ENCODE assay signal across 6 fruit fly cellular contexts in the genomic region with DNA sequence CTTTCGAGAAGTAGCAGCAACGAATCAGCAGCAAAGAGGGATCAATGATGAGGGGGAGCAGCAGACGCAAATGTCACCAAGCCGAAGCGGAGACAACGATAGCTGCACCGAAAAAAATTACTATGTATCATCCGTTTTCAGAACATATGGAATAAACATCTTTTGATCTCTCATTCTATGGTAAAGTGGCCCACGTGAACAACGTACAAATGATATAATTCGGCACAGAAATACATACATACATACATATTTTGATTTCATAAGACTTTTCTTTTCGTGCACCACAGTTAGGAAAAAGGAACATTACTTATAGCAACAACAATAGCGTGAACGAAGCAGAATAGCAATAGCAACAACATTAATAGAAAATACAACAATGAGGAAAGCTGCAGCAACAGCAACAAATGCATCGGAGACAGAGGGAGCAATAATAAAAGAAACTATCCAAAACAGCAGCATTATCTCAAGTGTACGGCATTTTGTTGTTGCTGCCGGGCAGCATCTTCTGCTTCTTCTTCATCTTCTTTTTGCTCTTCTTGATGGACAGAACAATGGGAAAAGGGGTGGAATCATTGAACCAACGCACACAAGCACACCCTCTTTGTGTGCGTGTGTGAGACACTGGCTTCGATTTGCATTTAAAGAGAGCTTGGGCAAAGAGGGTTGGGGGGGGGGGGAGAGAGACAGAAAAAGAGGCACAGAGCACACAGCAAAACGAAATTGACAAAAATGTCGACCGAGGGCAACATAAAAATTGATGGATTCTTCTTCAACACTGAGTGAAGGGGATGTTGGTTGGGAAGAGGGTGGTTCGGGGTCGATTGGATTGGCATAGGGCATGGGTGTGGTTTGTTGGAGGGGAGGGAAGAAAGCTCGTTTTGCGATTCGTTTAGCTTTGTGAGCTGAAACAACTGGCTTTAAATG.
TF ChIP-seq lines count a peak whose summit lies in the region.

No protein-coding gene starts in this region.

- no peak for TF ChIP-seq CTCF in whole organism, embryonic (GFP tag; optimal IDR thresholded peaks at IDR 0.05; lab: Kevin White, UChicago)

TF ChIP-seq in whole organism, 6 proteins besides CTCF, POLR2A, EP300 and RAD21:
- TF ChIP-seq usp (GFP tag; optimal IDR thresholded peaks at IDR 0.05; lab: Kevin White, UChicago) (no peak), EcR (GFP tag; optimal IDR thresholded peaks at IDR 0.05; lab: Kevin White, UChicago) (peak in 1 of 2 experiments; percentile 26), pan (optimal IDR thresholded peaks at IDR 0.05; lab: Kevin White, UChicago) (no peak), CG8478 (optimal IDR thresholded peaks at IDR 0.05; lab: Kevin White, UChicago) (no peak), psq (optimal IDR thresholded peaks at IDR 0.05; lab: Kevin White, UChicago) (no peak), Dll (optimal IDR thresholded peaks at IDR 0.05; lab: Kevin White, UChicago) (peak; percentile 6)

TF ChIP-seq in whole organism, adult, 20 proteins besides CTCF, POLR2A, EP300 and RAD21:
- peak; percentile 36 for TF ChIP-seq pad (GFP tag; optimal IDR thresholded peaks at IDR 0.05; lab: Kevin White, UChicago)
- TF ChIP-seq bab1 (GFP tag; optimal IDR thresholded peaks at IDR 0.05; lab: Kevin White, UChicago), result peak; percentile 8
- TF ChIP-seq Hr96 (GFP tag; optimal IDR thresholded peaks at IDR 0.05; lab: Kevin White, UChicago), result no peak

TF ChIP-seq in whole organism, embryonic, 481 proteins besides CTCF, POLR2A, EP300 and RAD21 (continues in another document):
- no peak for TF ChIP-seq CG3163 (GFP tag; optimal IDR thresholded peaks at IDR 0.05; lab: Kevin White, UChicago)
- no peak for TF ChIP-seq HmgZ (tag; optimal IDR thresholded peaks at IDR 0.05; lab: Kevin White, UChicago)
- TF ChIP-seq crol (GFP tag; IDR thresholded peaks at IDR 0.05; lab: Robert Waterston, UW), result peak; percentile 89
- TF ChIP-seq cas (GFP tag; IDR thresholded peaks at IDR 0.05; lab: Robert Waterston, UW), result no peak
- TF ChIP-seq pho (GFP tag; optimal IDR thresholded peaks at IDR 0.05; lab: Kevin White, UChicago), result no peak
- TF ChIP-seq Chrac-16 (GFP tag; optimal IDR thresholded peaks at IDR 0.05; lab: Kevin White, UChicago), result peak; percentile 71
- TF ChIP-seq CG12744 (GFP tag; optimal IDR thresholded peaks at IDR 0.05; lab: Kevin White, UChicago), result no peak
- TF ChIP-seq Rx (GFP tag; IDR thresholded peaks at IDR 0.05; lab: Robert Waterston, UW), result no peak
- TF ChIP-seq E2f2 (GFP tag; IDR thresholded peaks at IDR 0.05; lab: Robert Waterston, UW), result 0 out of 2 replicates have a peak, but pooled peaks have one; percentile 38
- no peak for TF ChIP-seq Dp (GFP tag; optimal IDR thresholded peaks at IDR 0.05; lab: Kevin White, UChicago)
- no peak for TF ChIP-seq CG17568 (GFP tag; optimal IDR thresholded peaks at IDR 0.05; lab: Kevin White, UChicago)
- TF ChIP-seq Opbp (GFP tag; IDR thresholded peaks at IDR 0.05; lab: Robert Waterston, UW; ENCODE audit: partially characterized antibody), result 0 out of 3 replicates have a peak, but pooled peaks have one; percentile 1
- TF ChIP-seq eve (GFP tag; optimal IDR thresholded peaks at IDR 0.05; lab: Kevin White, UChicago), result peak; percentile 43 to 81
- TF ChIP-seq Atf-2 (GFP tag; optimal IDR thresholded peaks at IDR 0.05; lab: Kevin White, UChicago), result peak; percentile 78
- TF ChIP-seq scrt (GFP tag; optimal IDR thresholded peaks at IDR 0.05; lab: Kevin White, UChicago), result no peak
- TF ChIP-seq dpn (GFP tag; optimal IDR thresholded peaks at IDR 0.05; lab: Kevin White, UChicago), result peak; percentile 56 to 71
- peak; percentile 65 for TF ChIP-seq croc (GFP tag; conservative IDR thresholded peaks at IDR 0.05; lab: Robert Waterston, UW)

TF ChIP-seq in whole organism, prepupa, 60 proteins besides CTCF, POLR2A, EP300 and RAD21 (continues in another document):
- TF ChIP-seq cyc (GFP tag; optimal IDR thresholded peaks at IDR 0.05; lab: Kevin White, UChicago) (peak; percentile 49), Eip78C (GFP tag; lab: Kevin White, UChicago) (peak; percentile 92), CG7368 (GFP tag; optimal IDR thresholded peaks at IDR 0.05; lab: Kevin White, UChicago) (peak; percentile 56), CG3919 (GFP tag; optimal IDR thresholded peaks at IDR 0.05; lab: Kevin White, UChicago) (peak; percentile 79), CG10669 (GFP tag; optimal IDR thresholded peaks at IDR 0.05; lab: Kevin White, UChicago) (peak; percentile 74), CG6163 (GFP tag; IDR thresholded peaks at IDR 0.05; lab: Robert Waterston, UW) (peak; percentile 76), esn (GFP tag; optimal IDR thresholded peaks at IDR 0.05; lab: Kevin White, UChicago) (peak; percentile 57), CG32006 (GFP tag; optimal IDR thresholded peaks at IDR 0.05; lab: Kevin White, UChicago) (peak; percentile 86), CG8119 (GFP tag; IDR thresholded peaks at IDR 0.05; lab: Robert Waterston, UW) (peak; percentile 78), Eip75B (GFP tag; optimal IDR thresholded peaks at IDR 0.05; lab: Kevin White, UChicago) (peak; percentile 76), CG6276 (GFP tag; optimal IDR thresholded peaks at IDR 0.05; lab: Kevin White, UChicago) (peak; percentile 58), Blimp-1 (GFP tag; optimal IDR thresholded peaks at IDR 0.05; lab: Kevin White, UChicago) (no peak), CG8319 (GFP tag; optimal IDR thresholded peaks at IDR 0.05; lab: Kevin White, UChicago) (no peak), fd59A (GFP tag; optimal IDR thresholded peaks at IDR 0.05; lab: Kevin White, UChicago) (peak; percentile 75), lz (GFP tag; optimal IDR thresholded peaks at IDR 0.05; lab: Kevin White, UChicago) (peak; percentile 46), topi (GFP tag; optimal IDR thresholded peaks at IDR 0.05; lab: Kevin White, UChicago) (peak; percentile 58), OdsH (GFP tag; optimal IDR thresholded peaks at IDR 0.05; lab: Kevin White, UChicago) (peak; percentile 74), fd85E (GFP tag; optimal IDR thresholded peaks at IDR 0.05; lab: Kevin White, UChicago) (no peak)

TF ChIP-seq in whole organism, pupa, 21 proteins besides CTCF, POLR2A, EP300 and RAD21 (continues in another document):
- TF ChIP-seq CG12605 (GFP tag; IDR thresholded peaks at IDR 0.05; lab: Robert Waterston, UW), result peak; percentile 48; the same call in 1 of the 2 replicates
- TF ChIP-seq Ets98B (GFP tag; IDR thresholded peaks at IDR 0.05; lab: Robert Waterston, UW), result no peak; the same call in 1 of the 2 replicates
- peak; percentile 65 for TF ChIP-seq CG9948 (tag; optimal IDR thresholded peaks at IDR 0.05; lab: Kevin White, UChicago)
- TF ChIP-seq EcR (GFP tag; optimal IDR thresholded peaks at IDR 0.05; lab: Kevin White, UChicago), result peak; percentile 58
- TF ChIP-seq CG32121 (GFP tag; IDR thresholded peaks at IDR 0.05; lab: Robert Waterston, UW), result peak; percentile 67; the same call in 1 of the 2 replicates
- TF ChIP-seq fd96Ca (GFP tag; IDR thresholded peaks at IDR 0.05; lab: Robert Waterston, UW), result peak; percentile 84
- peak; percentile 77 for TF ChIP-seq CG8159 (tag; optimal IDR thresholded peaks at IDR 0.05; lab: Kevin White, UChicago)
- no peak for TF ChIP-seq gl (tag; optimal IDR thresholded peaks at IDR 0.05; lab: Kevin White, UChicago)
- TF ChIP-seq CG8301 (tag; optimal IDR thresholded peaks at IDR 0.05; lab: Kevin White, UChicago), result peak; percentile 76
- peak; percentile 65 for TF ChIP-seq CG34367 (tag; optimal IDR thresholded peaks at IDR 0.05; lab: Kevin White, UChicago)
- TF ChIP-seq CG15710 (tag; optimal IDR thresholded peaks at IDR 0.05; lab: Kevin White, UChicago), result peak; percentile 75
- no peak for TF ChIP-seq CG13204 (GFP tag; optimal IDR thresholded peaks at IDR 0.05; lab: Kevin White, UChicago)
- TF ChIP-seq CG17806 (tag; optimal IDR thresholded peaks at IDR 0.05; lab: Kevin White, UChicago), result peak; percentile 66
- TF ChIP-seq CG14655 (GFP tag; optimal IDR thresholded peaks at IDR 0.05; lab: Kevin White, UChicago), result peak; percentile 85
- TF ChIP-seq rn (GFP tag; IDR thresholded peaks at IDR 0.05; lab: Robert Waterston, UW), result peak; percentile 27; the same call in 1 of the 2 replicates
- no peak for TF ChIP-seq D1 (tag; optimal IDR thresholded peaks at IDR 0.05; lab: Kevin White, UChicago)
- TF ChIP-seq Snoo (tag; optimal IDR thresholded peaks at IDR 0.05; lab: Kevin White, UChicago), result peak; percentile 26
- TF ChIP-seq Pif1B (GFP tag; optimal IDR thresholded peaks at IDR 0.05; lab: Kevin White, UChicago), result peak; percentile 46
- peak; percentile 71 for TF ChIP-seq Pif1A (GFP tag; optimal IDR thresholded peaks at IDR 0.05; lab: Kevin White, UChicago)

TF ChIP-seq in whole organism, wandering third instar larva, 38 proteins besides CTCF, POLR2A, EP300 and RAD21:
- TF ChIP-seq HLH106 (tag; optimal IDR thresholded peaks at IDR 0.05; lab: Kevin White, UChicago) (peak; percentile 19), ey (GFP tag; optimal IDR thresholded peaks at IDR 0.05; lab: Kevin White, UChicago) (peak; percentile 32), CrebA (GFP tag; optimal IDR thresholded peaks at IDR 0.05; lab: Kevin White, UChicago; ENCODE audit: borderline replicate concordance) (no peak), Abd-B (GFP tag; optimal IDR thresholded peaks at IDR 0.05; lab: Kevin White, UChicago) (no peak), fru (GFP tag; optimal IDR thresholded peaks at IDR 0.05; lab: Kevin White, UChicago) (peak; percentile 10), woc (GFP tag; optimal IDR thresholded peaks at IDR 0.05; lab: Kevin White, UChicago) (peak; percentile 20), sv (GFP tag; optimal IDR thresholded peaks at IDR 0.05; lab: Kevin White, UChicago) (peak; percentile 31), foxo (GFP tag; optimal IDR thresholded peaks at IDR 0.05; lab: Kevin White, UChicago) (peak in 1 of 2 experiments; percentile 45), h (GFP tag; optimal IDR thresholded peaks at IDR 0.05; lab: Kevin White, UChicago) (peak; percentile 40), rgr (GFP tag; optimal IDR thresholded peaks at IDR 0.05; lab: Kevin White, UChicago) (peak; percentile 16), psq (GFP tag; optimal IDR thresholded peaks at IDR 0.05; lab: Kevin White, UChicago) (peak; percentile 25), Mio (GFP tag; optimal IDR thresholded peaks at IDR 0.05; lab: Kevin White, UChicago) (no peak)
